Worm (Caenorhabditis elegans): ENCODE measurements around the gene C39B5.10.
"Not testable (repeated sequence)": the region's sequence is repeated elsewhere in the genome, so short reads cannot be mapped to it uniquely, and the experiment has no call there.

DNA sequence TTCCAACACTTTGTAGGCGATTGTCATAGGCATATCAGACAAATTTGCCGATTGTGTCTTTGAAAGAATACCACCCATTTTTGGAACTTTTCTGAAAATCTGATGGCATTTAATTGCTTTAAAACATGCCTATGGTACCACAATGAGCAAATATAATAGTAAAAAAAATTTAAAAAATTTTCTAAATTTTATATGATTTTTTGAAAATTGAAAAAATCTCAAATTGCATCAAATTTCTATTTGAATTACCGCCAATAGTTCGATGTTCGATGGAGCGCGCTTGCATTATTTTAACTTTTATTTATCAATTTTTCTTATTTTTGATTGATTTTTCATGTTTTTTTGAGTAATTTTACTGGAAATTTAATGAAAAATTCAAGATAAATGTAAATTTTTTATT is 21.9 kb upstream of the C39B5.10 start, which contains the start of gene fbxa-42:
- not testable (repeated sequence) for TF ChIP-seq che-1 (tag; optimal IDR thresholded peaks at IDR 0.05); elt-4 (tag; optimal IDR thresholded peaks at IDR 0.05); ceh-6 (GFP tag; optimal IDR thresholded peaks at IDR 0.05); ets-4 (tag; optimal IDR thresholded peaks at IDR 0.05); ceh-24 (tag; optimal IDR thresholded peaks at IDR 0.05); npax-4 (tag; optimal IDR thresholded peaks at IDR 0.05); rnt-1 (tag; optimal IDR thresholded peaks at IDR 0.05); unc-86 (tag; optimal IDR thresholded peaks at IDR 0.05)

Data from whole organism, late embryonic.